Worm (Caenorhabditis elegans): ENCODE data around the gene math-15.

ce11 chrII:1889071-1889470 lies 22.9 kb downstream of the math-15 start, which contains the start of gene math-8:
- TF ChIP-seq mml-1 (tag; optimal IDR thresholded peaks at IDR 0.05) (no peak), R02D3.7 (tag; optimal IDR thresholded peaks at IDR 0.05) (no peak), unc-62 (GFP tag; optimal IDR thresholded peaks at IDR 0.05) (no peak), zag-1 (tag; optimal IDR thresholded peaks at IDR 0.05) (no peak), fkh-2 (tag; optimal IDR thresholded peaks at IDR 0.05) (no peak), aly-2 (tag; optimal IDR thresholded peaks at IDR 0.05) (no peak), nhr-11 (tag; optimal IDR thresholded peaks at IDR 0.05) (no peak), mdl-1 (tag; optimal IDR thresholded peaks at IDR 0.05) (no peak), elt-1 (tag; optimal IDR thresholded peaks at IDR 0.05) (no peak)
